Worm (Caenorhabditis elegans) whole organism, midembryonic: ENCODE data around the gene F46C3.7.

Source experiments
- T22C8.4 ChIP-seq: fragments of 200-800 bp; sonication (Bioruptor generic); IDR thresholded peaks from 2 replicates; pipeline ENCODE4 v1.3.6; 2022; ENCODE audit warnings: missing genetic modification characterization, missing compliant biosample characterization
- flt-1 ChIP-seq: fragments of 200-800 bp; sonication (Bioruptor generic); IDR thresholded peaks from 2 replicates; pipeline ENCODE4 v1.3.6; 2022; ENCODE audit warnings: missing genetic modification characterization, missing compliant biosample characterization
- klf-2 ChIP-seq: fragments of 200-800 bp; sonication (Bioruptor generic); conservative IDR thresholded peaks from 2 replicates; pipeline ENCODE4 v1.3.6; 2022; ENCODE audit warnings: missing genetic modification reagents, missing genetic modification characterization, missing compliant biosample characterization
- med-1 ChIP-seq: sonication (generic microtip); optimal IDR thresholded peaks from 2 replicates; lab custom pipeline; 2017; ENCODE audit warnings: missing genetic modification characterization, mild to moderate bottlenecking, missing compliant biosample characterization, antibody characterized with exemption, missing genetic modification reagents; ENCODE audit not compliant: insufficient read depth
- tab-1 ChIP-seq: fragments of 200-800 bp; sonication (Bioruptor generic); IDR thresholded peaks from 2 replicates; pipeline ENCODE4 v1.3.6; 2022; ENCODE audit warnings: missing genetic modification characterization, missing compliant biosample characterization
- ztf-23 ChIP-seq: fragments of 200-800 bp; sonication (Bioruptor generic); IDR thresholded peaks from 2 replicates; pipeline ENCODE4 v1.3.6; 2022; ENCODE audit warnings: missing genetic modification reagents, missing genetic modification characterization, missing compliant biosample characterization

DNA sequence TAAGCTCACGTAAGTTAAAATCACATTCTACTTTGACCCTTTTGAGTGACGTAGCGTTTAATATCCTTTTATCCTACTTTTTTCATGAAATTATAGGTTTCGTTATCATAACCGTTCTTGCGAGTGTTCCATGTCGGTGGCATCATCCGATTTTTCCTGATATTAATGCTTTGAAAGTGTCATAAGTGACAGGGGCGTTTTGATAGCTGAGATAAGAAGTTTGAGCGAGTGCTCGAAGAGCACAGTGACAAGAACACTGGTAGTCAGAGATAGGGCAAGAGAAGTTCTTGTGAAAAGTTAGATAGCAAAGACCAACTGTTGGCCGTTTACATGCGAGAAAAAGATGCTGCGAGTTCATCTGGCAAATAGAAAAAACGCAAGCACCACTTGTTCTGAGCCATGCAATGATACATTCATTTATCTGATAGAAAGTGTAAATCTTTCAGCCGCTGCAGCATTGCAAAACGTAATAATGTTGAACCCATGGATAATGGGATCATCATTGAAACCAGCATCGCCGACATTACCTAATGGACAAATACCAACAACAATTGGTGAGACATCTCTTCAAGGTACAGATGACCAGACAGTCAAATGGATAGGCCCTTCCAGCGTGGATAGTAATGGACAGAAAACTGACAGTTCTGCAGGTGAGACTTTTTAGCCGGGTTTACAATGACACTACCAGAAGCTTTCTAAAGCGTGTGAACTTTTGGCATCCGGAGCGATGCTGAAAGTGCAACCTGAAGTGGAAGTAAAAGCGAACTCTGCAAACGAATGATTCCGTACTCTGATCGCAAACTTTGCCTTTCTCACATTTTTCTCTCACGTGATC lies 41.4 kb downstream of the F46C3.7 start:
- no peak for TF ChIP-seq tab-1 (GFP tag; lab: Robert Waterston, UW)
- TF ChIP-seq flt-1 (GFP tag; lab: Robert Waterston, UW): no peak
- no peak for TF ChIP-seq ztf-23 (GFP tag; lab: Robert Waterston, UW)
- TF ChIP-seq klf-2 (GFP tag; lab: Robert Waterston, UW): no peak
- no peak for TF ChIP-seq T22C8.4 (GFP tag; lab: Robert Waterston, UW)
- TF ChIP-seq med-1 (GFP tag; lab: Kevin White, UChicago): no peak
